Worm (Caenorhabditis elegans): ENCODE results near the gene srt-12.

srt-12 gene

ce11 chrV:4194587-4195211, 47.6 kb downstream of the srt-12 start, which contains the start of gene Y45G5AM.9:
TSS of gene Y45G5AM.9 (minus strand) at chrV:4194637.
- TF ChIP-seq ceh-13 (GFP tag; optimal IDR thresholded peaks at IDR 0.05), result peak; percentile 11
- TF ChIP-seq ama-1 (optimal IDR thresholded peaks at IDR 0.05), result no peak
- peak; percentile 73 for TF ChIP-seq pes-1 (GFP tag; IDR thresholded peaks at IDR 0.05)
- peak; percentile 0 for TF ChIP-seq ceh-36 (tag; optimal IDR thresholded peaks at IDR 0.05)
- no peak for TF ChIP-seq sea-1 (GFP tag; conservative IDR thresholded peaks at IDR 0.05)
- no peak for TF ChIP-seq tbx-11 (GFP tag; IDR thresholded peaks at IDR 0.05)
- no peak for TF ChIP-seq B0310.2 (tag; optimal IDR thresholded peaks at IDR 0.05)
- TF ChIP-seq hmbx-1 (tag; optimal IDR thresholded peaks at IDR 0.05), result no peak
- peak; percentile 59 for TF ChIP-seq ets-7 (tag; optimal IDR thresholded peaks at IDR 0.05)
- peak; percentile 11 for TF ChIP-seq hnd-1 (tag; optimal IDR thresholded peaks at IDR 0.05)
- peak; percentile 56; the same call in 1 of the 2 replicates for TF ChIP-seq flt-1 (GFP tag; IDR thresholded peaks at IDR 0.05)
- no peak for TF ChIP-seq tra-4 (tag; optimal IDR thresholded peaks at IDR 0.05)
- no peak for TF ChIP-seq scrt-1 (GFP tag; IDR thresholded peaks at IDR 0.05)
- no peak for TF ChIP-seq aly-1 (tag; optimal IDR thresholded peaks at IDR 0.05)
- peak; percentile 79 for TF ChIP-seq hmg-4 (GFP tag; optimal IDR thresholded peaks at IDR 0.05)
- 0 out of 2 replicates have a peak, but pooled peaks have one; percentile 20 for TF ChIP-seq tbx-37 (GFP tag; conservative IDR thresholded peaks at IDR 0.05)
- TF ChIP-seq F13C5.2 (tag; optimal IDR thresholded peaks at IDR 0.05), result peak; percentile 65

- no peak for TF ChIP-seq hnd-1 (tag; optimal IDR thresholded peaks at IDR 0.05)
- no peak for TF ChIP-seq B0310.2 (tag; optimal IDR thresholded peaks at IDR 0.05)
- TF ChIP-seq hmbx-1 (tag; optimal IDR thresholded peaks at IDR 0.05), result no peak
Measured at ce11 chrV:4192688-4193471, 49.5 kb downstream of the srt-12 start.
